Fruit fly (Drosophila melanogaster): ENCODE results near the gene CG42831.

CG42831 gene

dm6 chr3L:10817670-10818650, 3.3 kb downstream of the CG42831 start (continued):
- peak; percentile 38 for TF ChIP-seq cwo (GFP tag; optimal IDR thresholded peaks at IDR 0.05)
- peak; percentile 16 for TF ChIP-seq bab2 (GFP tag; optimal IDR thresholded peaks at IDR 0.05)
- TF ChIP-seq br (optimal IDR thresholded peaks at IDR 0.05), result no peak
- TF ChIP-seq CG17361 (GFP tag; IDR thresholded peaks at IDR 0.05), result peak; percentile 61; the same call in 2 of the 3 replicates
- TF ChIP-seq CG13775 (GFP tag; optimal IDR thresholded peaks at IDR 0.05), result peak; percentile 13
- TF ChIP-seq CG10267 (tag; optimal IDR thresholded peaks at IDR 0.05), result peak; percentile 3
- peak; percentile 97 for TF ChIP-seq abd-A (tag; optimal IDR thresholded peaks at IDR 0.05)
- no peak for TF ChIP-seq Usf (GFP tag; optimal IDR thresholded peaks at IDR 0.05)
- TF ChIP-seq az2 (GFP tag; optimal IDR thresholded peaks at IDR 0.05), result peak; percentile 7
- no peak for TF ChIP-seq H2.0 (GFP tag; IDR thresholded peaks at IDR 0.05)
- no peak for TF ChIP-seq CG4328 (GFP tag; optimal IDR thresholded peaks at IDR 0.05)
- TF ChIP-seq CG13123 (GFP tag; optimal IDR thresholded peaks at IDR 0.05), result no peak
- TF ChIP-seq Tbp (GFP tag; optimal IDR thresholded peaks at IDR 0.05), result no peak
- no peak for TF ChIP-seq CG17359 (tag; optimal IDR thresholded peaks at IDR 0.05)
- no peak for TF ChIP-seq CG34376 (GFP tag; optimal IDR thresholded peaks at IDR 0.05)
- TF ChIP-seq CG10565 (GFP tag; optimal IDR thresholded peaks at IDR 0.05), result no peak
- TF ChIP-seq CG13296 (GFP tag; optimal IDR thresholded peaks at IDR 0.05), result no peak
- no peak for TF ChIP-seq CG1832 (GFP tag; optimal IDR thresholded peaks at IDR 0.05)
- TF ChIP-seq stwl (tag; optimal IDR thresholded peaks at IDR 0.05), result no peak
- TF ChIP-seq Side (GFP tag; optimal IDR thresholded peaks at IDR 0.05), result no peak
- TF ChIP-seq jigr1 (GFP tag; IDR thresholded peaks at IDR 0.05), result no peak
- TF ChIP-seq CG12155 (GFP tag; optimal IDR thresholded peaks at IDR 0.05), result no peak
- no peak for TF ChIP-seq prd (optimal IDR thresholded peaks at IDR 0.05)
- TF ChIP-seq prd (GFP tag; IDR thresholded peaks at IDR 0.05), result no peak
- no peak for TF ChIP-seq CG2199 (GFP tag; IDR thresholded peaks at IDR 0.05)
- TF ChIP-seq CG14014 (GFP tag; IDR thresholded peaks at IDR 0.05), result no peak
- TF ChIP-seq nmo (GFP tag; optimal IDR thresholded peaks at IDR 0.05), result peak; percentile 30
- TF ChIP-seq Adf1 (GFP tag; IDR thresholded peaks at IDR 0.05), result no peak
- no peak for TF ChIP-seq CG11695 (GFP tag; IDR thresholded peaks at IDR 0.05)
- TF ChIP-seq gem (tag; optimal IDR thresholded peaks at IDR 0.05), result peak; percentile 66
- TF ChIP-seq CG4707 (GFP tag; optimal IDR thresholded peaks at IDR 0.05), result no peak
- no peak for TF ChIP-seq hkb (optimal IDR thresholded peaks at IDR 0.05)
- no peak for TF ChIP-seq hkb (GFP tag; IDR thresholded peaks at IDR 0.05)
- no peak for TF ChIP-seq inv (GFP tag; IDR thresholded peaks at IDR 0.05; ENCODE audit: partially characterized antibody)
- peak; percentile 87 for TF ChIP-seq CG13894 (tag; optimal IDR thresholded peaks at IDR 0.05)
- no peak for TF ChIP-seq Mrtf (GFP tag; IDR thresholded peaks at IDR 0.05)
- TF ChIP-seq CG11247 (GFP tag; IDR thresholded peaks at IDR 0.05), result no peak
- no peak for TF ChIP-seq Fer2 (tag; optimal IDR thresholded peaks at IDR 0.05)
- TF ChIP-seq ranshi (GFP tag; IDR thresholded peaks at IDR 0.05), result no peak
- no peak for TF ChIP-seq bigmax (GFP tag; optimal IDR thresholded peaks at IDR 0.05)
- no peak for TF ChIP-seq CG9932 (GFP tag; IDR thresholded peaks at IDR 0.05)
- no peak for TF ChIP-seq pho (GFP tag; optimal IDR thresholded peaks at IDR 0.05)
- TF ChIP-seq kni (GFP tag; optimal IDR thresholded peaks at IDR 0.05), result no peak
- peak; percentile 30 for TF ChIP-seq CG10543 (GFP tag; optimal IDR thresholded peaks at IDR 0.05)
- TF ChIP-seq ci (GFP tag; IDR thresholded peaks at IDR 0.05), result 0 out of 3 replicates have a peak, but pooled peaks have one; percentile 17
- TF ChIP-seq kay (GFP tag; optimal IDR thresholded peaks at IDR 0.05), result no peak
- TF ChIP-seq CG17186 (GFP tag; optimal IDR thresholded peaks at IDR 0.05), result no peak
- no peak for TF ChIP-seq tap (tag; optimal IDR thresholded peaks at IDR 0.05)
- no peak for TF ChIP-seq ase (GFP tag; IDR thresholded peaks at IDR 0.05)
- TF ChIP-seq CG32532 (GFP tag; IDR thresholded peaks at IDR 0.05), result peak; percentile 35; the same call in 1 of the 2 replicates

Data from whole organism, embryonic.